Worm (Caenorhabditis elegans): ENCODE results near the gene alfa-1.

DNA sequence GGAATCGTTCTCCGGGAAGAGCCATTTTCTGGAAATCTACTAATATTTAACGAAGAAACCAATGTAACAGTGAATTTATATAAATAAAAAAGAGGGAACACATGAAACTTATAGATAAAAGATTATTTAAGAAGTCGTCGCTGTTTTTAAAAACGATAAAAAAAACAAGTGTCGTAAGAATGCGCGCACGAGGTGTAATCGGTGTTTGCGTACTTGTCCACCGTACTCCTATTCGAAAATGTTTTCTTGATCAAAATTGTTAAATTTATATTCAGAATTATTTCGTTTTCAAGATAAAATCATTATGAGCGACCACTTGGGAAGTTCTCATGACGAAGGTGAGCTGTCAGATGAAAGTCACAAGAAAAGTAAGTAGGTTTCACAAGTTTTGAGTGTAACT, 36.7 kb upstream of the alfa-1 start, which contains the start of the genes moa-2 and cdk-11.1:
- TF ChIP-seq flt-1 (GFP tag; IDR thresholded peaks at IDR 0.05) (no peak), ztf-23 (GFP tag; IDR thresholded peaks at IDR 0.05) (no peak), tab-1 (GFP tag; IDR thresholded peaks at IDR 0.05) (no peak)

Data from whole organism, midembryonic.